Fruit fly (Drosophila melanogaster): Measurements from ENCODE around the gene CG2233.

Gene CG2233

dm6 chrX:8061392-8062179, 24.3 kb upstream of the CG2233 start, which contains the start of gene mys (continued):
- TF ChIP-seq CG7928 (GFP tag; optimal IDR thresholded peaks at IDR 0.05) (peak; percentile 34), HLH4C (GFP tag; IDR thresholded peaks at IDR 0.05; ENCODE audit: partially characterized antibody) (peak; percentile 91), B-H2 (GFP tag; optimal IDR thresholded peaks at IDR 0.05) (peak; percentile 67), her (GFP tag; optimal IDR thresholded peaks at IDR 0.05) (peak; percentile 83), lov (optimal IDR thresholded peaks at IDR 0.05) (no peak), lov (GFP tag; IDR thresholded peaks at IDR 0.05) (no peak), ken (GFP tag; IDR thresholded peaks at IDR 0.05) (peak; percentile 81), CG12155 (GFP tag; optimal IDR thresholded peaks at IDR 0.05) (peak; percentile 78), CG7786 (GFP tag; optimal IDR thresholded peaks at IDR 0.05) (peak; percentile 72), Vsx1 (GFP tag; optimal IDR thresholded peaks at IDR 0.05) (no peak), CG10462 (GFP tag; optimal IDR thresholded peaks at IDR 0.05) (peak; percentile 1), Dip3 (GFP tag; optimal IDR thresholded peaks at IDR 0.05) (peak; percentile 76), CG10959 (GFP tag; IDR thresholded peaks at IDR 0.05) (peak; percentile 23; the same call in 1 of the 2 replicates), lab (GFP tag; optimal IDR thresholded peaks at IDR 0.05) (peak; percentile 77), shn (GFP tag; optimal IDR thresholded peaks at IDR 0.05) (peak; percentile 80), pnt (GFP tag; optimal IDR thresholded peaks at IDR 0.05) (peak; percentile 69), schlank (tag; optimal IDR thresholded peaks at IDR 0.05) (no peak), ro (GFP tag; IDR thresholded peaks at IDR 0.05) (no peak), CG4360 (GFP tag; IDR thresholded peaks at IDR 0.05) (peak; percentile 15; the same call in 1 of the 2 replicates), CkIIα-i1 (GFP tag; IDR thresholded peaks at IDR 0.05) (no peak), CG17385 (GFP tag; optimal IDR thresholded peaks at IDR 0.05) (peak; percentile 4), CG3838 (GFP tag; optimal IDR thresholded peaks at IDR 0.05) (no peak), CG16863 (GFP tag; optimal IDR thresholded peaks at IDR 0.05) (peak; percentile 59), CG4404 (GFP tag; IDR thresholded peaks at IDR 0.05) (peak; percentile 52), chinmo (GFP tag; IDR thresholded peaks at IDR 0.05; ENCODE audit: partially characterized antibody) (peak; percentile 70; the same call in 2 of the 4 replicates), Nf-YA (GFP tag; IDR thresholded peaks at IDR 0.05) (no peak; the same call in 1 of the 2 replicates), grau (tag; optimal IDR thresholded peaks at IDR 0.05) (peak; percentile 48), Doc3 (GFP tag; IDR thresholded peaks at IDR 0.05; ENCODE audit: partially characterized antibody) (peak; percentile 89), tap (tag; optimal IDR thresholded peaks at IDR 0.05) (no peak), Ptx1 (GFP tag; IDR thresholded peaks at IDR 0.05) (peak; percentile 63; the same call in 1 of the 2 replicates), btn (GFP tag; optimal IDR thresholded peaks at IDR 0.05) (peak; percentile 35), ham (GFP tag; IDR thresholded peaks at IDR 0.05) (no peak), vnd (GFP tag; IDR thresholded peaks at IDR 0.05; ENCODE audit: partially characterized antibody) (peak; percentile 84), CG34224 (GFP tag; IDR thresholded peaks at IDR 0.05; ENCODE audit: partially characterized antibody) (peak; percentile 95), sens-2 (GFP tag; IDR thresholded peaks at IDR 0.05) (no peak), dpn (GFP tag; optimal IDR thresholded peaks at IDR 0.05) (peak; percentile 75 to 87), kni (GFP tag; optimal IDR thresholded peaks at IDR 0.05) (peak; percentile 43), phol (tag; optimal IDR thresholded peaks at IDR 0.05) (peak; percentile 63), CG8765 (GFP tag; IDR thresholded peaks at IDR 0.05) (no peak), Gug (GFP tag; IDR thresholded peaks at IDR 0.05) (peak; percentile 62; the same call in 1 of the 4 replicates), Drgx (GFP tag; IDR thresholded peaks at IDR 0.05) (peak; percentile 13; the same call in 1 of the 2 replicates), HmgZ (tag; optimal IDR thresholded peaks at IDR 0.05) (peak; percentile 84), Sry-δ (GFP tag; optimal IDR thresholded peaks at IDR 0.05) (peak; percentile 99), CG17612 (GFP tag; IDR thresholded peaks at IDR 0.05) (peak; percentile 55; the same call in 1 of the 2 replicates), CG3407 (GFP tag; optimal IDR thresholded peaks at IDR 0.05) (peak; percentile 33), wdn (GFP tag; IDR thresholded peaks at IDR 0.05) (peak; percentile 61), vfl (GFP tag; optimal IDR thresholded peaks at IDR 0.05) (peak; percentile 18), CG14965 (GFP tag; optimal IDR thresholded peaks at IDR 0.05; ENCODE audit: borderline replicate concordance) (no peak), bbx (GFP tag; IDR thresholded peaks at IDR 0.05; ENCODE audit: partially characterized antibody) (peak; percentile 95)

Data from whole organism, embryonic.